Worm (Caenorhabditis elegans): Measurements from ENCODE around the gene F53F4.2.

- no peak for TF ChIP-seq mdl-1 (tag; optimal IDR thresholded peaks at IDR 0.05)
- no peak for TF ChIP-seq unc-62 (GFP tag; optimal IDR thresholded peaks at IDR 0.05)
- TF ChIP-seq C34F6.9 (tag; optimal IDR thresholded peaks at IDR 0.05) = no peak
- no peak for TF ChIP-seq nhr-25 (tag; optimal IDR thresholded peaks at IDR 0.05)
Observed at ce11 chrV:13571714-13572258, 17.6 kb downstream of the F53F4.2 start, which contains the start of gene C50B8.4.

Measured in whole organism, L2 larva.